Worm (Caenorhabditis elegans) whole organism, L4/young adult: ENCODE results near the gene C03B1.2.

Experiments
- W03F9.2 ChIP-seq: fragments of 150-350 bp; optimal IDR thresholded peaks from 2 replicates; lab custom pipeline; 2014; ENCODE audit warnings: missing biosample characterization, missing genetic modification characterization
- him-1 ChIP-seq: sonication (generic microtip); optimal IDR thresholded peaks from 2 replicates; lab custom pipeline; 2016; ENCODE audit warnings: missing genotype, missing genetic modification reagents, missing genetic modification characterization, missing compliant biosample characterization

DNA sequence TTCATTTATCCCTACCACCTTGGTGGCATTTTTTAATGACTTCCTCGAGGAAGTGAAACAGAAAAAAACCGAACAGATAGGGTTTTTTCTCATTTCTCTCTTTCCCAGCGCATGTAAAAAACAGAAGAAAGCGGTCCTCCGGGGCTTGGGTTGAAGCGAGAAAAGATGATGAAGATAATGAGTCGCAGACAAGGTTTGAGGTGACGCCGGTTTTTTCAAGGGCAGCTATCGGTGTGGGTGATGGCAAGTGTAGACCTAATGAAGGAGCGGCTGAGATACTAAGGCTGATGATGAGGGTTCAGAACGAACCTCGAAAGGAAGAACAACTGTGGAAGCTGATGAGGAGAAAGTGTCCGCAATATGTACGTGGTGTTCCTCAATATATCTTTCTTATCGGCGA is 48.9 kb upstream of the C03B1.2 start:
- no peak for TF ChIP-seq him-1
- TF ChIP-seq W03F9.2 = no peak
